Fruit fly (Drosophila melanogaster): Measurements from ENCODE around the gene MtnA.

DNA sequence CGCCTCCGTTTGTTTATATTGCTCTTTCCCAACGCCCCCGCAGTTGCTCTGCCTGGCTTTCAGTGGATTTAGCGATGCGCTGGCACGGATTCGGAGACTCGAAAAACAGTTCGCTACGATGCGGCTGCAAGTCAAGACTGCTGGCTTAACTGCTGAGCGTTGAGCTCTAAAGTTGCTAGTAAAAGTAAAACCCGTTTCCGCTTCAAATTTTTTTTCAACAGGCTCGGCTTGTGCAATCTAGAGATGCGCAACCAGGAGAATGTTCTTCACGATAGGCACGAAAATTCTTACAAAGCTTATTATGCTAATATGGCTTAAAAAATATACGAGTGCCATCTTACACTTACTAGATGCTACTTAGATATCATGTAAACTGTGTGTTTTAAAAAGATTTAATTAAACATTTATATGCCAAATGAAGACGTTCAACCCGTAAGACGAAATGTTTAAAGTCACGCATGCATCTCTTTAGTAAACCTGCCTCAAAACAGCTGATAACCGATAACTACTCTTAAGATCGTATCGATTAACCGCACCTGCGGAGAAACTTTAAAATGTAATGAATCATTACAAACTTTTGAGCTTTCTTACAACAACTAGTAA, 36.8 kb downstream of the MtnA start, which contains the start of gene CG12948:
- TF ChIP-seq CG34406 (GFP tag; optimal IDR thresholded peaks at IDR 0.05): no peak
- TF ChIP-seq Lpt (GFP tag; optimal IDR thresholded peaks at IDR 0.05): peak; percentile 51
- TF ChIP-seq CG6792 (GFP tag; optimal IDR thresholded peaks at IDR 0.05): peak; percentile 49
- TF ChIP-seq CG6808 (GFP tag; optimal IDR thresholded peaks at IDR 0.05): no peak
- no peak for TF ChIP-seq Ets21C (GFP tag; optimal IDR thresholded peaks at IDR 0.05)
- no peak for TF ChIP-seq Eip75B (GFP tag; optimal IDR thresholded peaks at IDR 0.05)

All from whole organism, prepupa.